Fruit fly (Drosophila melanogaster) whole organism, prepupa: ENCODE results near the gene Z600.

Experiments used
- Blimp-1 ChIP-seq: fragments of 200-800 bp; sonication (Bioruptor generic); optimal IDR thresholded peaks from 3 replicates; lab custom pipeline; 2017; ENCODE audit warnings: missing biosample characterization, missing genetic modification characterization, mild to moderate bottlenecking, moderate library complexity, missing genetic modification reagents
- CG10669 ChIP-seq: fragments of 200-800 bp; sonication (Bioruptor generic); optimal IDR thresholded peaks from 3 replicates; lab custom pipeline; 2018; ENCODE audit warnings: missing biosample characterization, mild to moderate bottlenecking, missing genetic modification characterization, moderate library complexity
- CG11294 ChIP-seq: fragments of 200-800 bp; sonication (Bioruptor generic); IDR thresholded peaks from 2 replicates; pipeline ENCODE4 v1.3.6; 2022; ENCODE audit warnings: missing biosample characterization, missing genetic modification characterization
- CG11762 ChIP-seq: fragments of 200-800 bp; sonication (Bioruptor generic); optimal IDR thresholded peaks from 3 replicates; lab custom pipeline; 2016; ENCODE audit warnings: missing biosample characterization, missing genetic modification characterization; ENCODE audit not compliant: insufficient read depth
- CG6163 ChIP-seq: fragments of 200-800 bp; sonication (Bioruptor generic); IDR thresholded peaks from 3 replicates; pipeline ENCODE4 v1.3.6; 2022; ENCODE audit warnings: missing biosample characterization, missing genetic modification characterization
- Eip78C ChIP-seq: fragments of 200-800 bp; sonication (Bioruptor generic); peaks from one replicate; lab custom pipeline; 2016; ENCODE audit warnings: missing biosample characterization, missing genetic modification characterization
- Hr38 ChIP-seq: sonication (Bioruptor generic); optimal IDR thresholded peaks from 2 replicates; lab custom pipeline; 2016; ENCODE audit warnings: missing biosample characterization, missing genetic modification characterization
- OdsH ChIP-seq: fragments of 200-800 bp; sonication (Bioruptor generic); optimal IDR thresholded peaks from 3 replicates; lab custom pipeline; 2016; ENCODE audit warnings: missing biosample characterization, missing genetic modification characterization
- svp ChIP-seq: fragments of 200-800 bp; sonication (Bioruptor generic); peaks from one replicate; lab custom pipeline; 2016; ENCODE audit warnings: missing biosample characterization, missing genetic modification characterization

DNA sequence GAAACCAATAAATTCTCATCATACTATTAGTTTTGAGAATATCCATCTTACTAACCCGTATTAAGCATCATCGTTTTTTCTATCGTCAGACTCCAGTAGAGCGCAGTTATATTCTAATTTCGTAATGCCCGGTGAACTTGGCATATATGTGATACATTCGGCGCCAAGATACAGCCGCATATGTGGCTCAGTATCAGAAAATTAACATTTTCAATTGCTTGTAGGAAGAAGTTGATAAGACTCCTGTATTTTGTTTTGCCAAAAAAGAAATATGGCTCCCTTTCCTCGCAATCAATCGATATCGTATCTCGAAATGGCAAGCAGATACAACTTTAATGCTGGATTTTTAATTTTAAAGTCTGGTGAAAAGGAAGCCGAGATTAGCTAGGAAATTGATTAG lies 16.3 kb downstream of the Z600 start, which contains the start of gene CG33986:
- TF ChIP-seq CG11762 (GFP tag; lab: Kevin White, UChicago) (no peak), svp (no peak), Hr38 (GFP tag; lab: Kevin White, UChicago) (no peak), OdsH (GFP tag; lab: Kevin White, UChicago) (no peak), Blimp-1 (GFP tag; lab: Kevin White, UChicago) (no peak), CG6163 (GFP tag; lab: Robert Waterston, UW) (no peak), CG11294 (no peak), Eip78C (GFP tag; lab: Kevin White, UChicago) (no peak), CG10669 (no peak)
